Worm (Caenorhabditis elegans): Measurements from ENCODE around the gene C02B10.6.
"Not testable (repeated sequence)": the region's sequence is repeated elsewhere in the genome, so short reads cannot be mapped to it uniquely, and the experiment has no call there.

C02B10.6 gene

ce11 chrIV:5062278-5062677 lies 8.4 kb upstream of the C02B10.6 start, which contains the start of gene msp-57:
Gene msp-57 (plus strand): TSS chrIV:5062578.
- not testable (repeated sequence) for TF ChIP-seq nhr-76 (tag; optimal IDR thresholded peaks at IDR 0.05); elt-3 (tag; optimal IDR thresholded peaks at IDR 0.05); sea-2 (GFP tag; optimal IDR thresholded peaks at IDR 0.05)

ce11 chrIV:5063297-5063696 lies 7.4 kb upstream of the C02B10.6 start:
- no peak for TF ChIP-seq mdl-1 (tag; optimal IDR thresholded peaks at IDR 0.05)
- no peak for TF ChIP-seq nhr-28 (tag; optimal IDR thresholded peaks at IDR 0.05)
- no peak for TF ChIP-seq pqm-1 (tag; optimal IDR thresholded peaks at IDR 0.05)
- TF ChIP-seq egl-5 (tag; optimal IDR thresholded peaks at IDR 0.05), result no peak
- TF ChIP-seq nhr-25 (tag; optimal IDR thresholded peaks at IDR 0.05), result peak; percentile 40
- TF ChIP-seq mml-1 (tag; optimal IDR thresholded peaks at IDR 0.05), result no peak
- no peak for TF ChIP-seq zag-1 (tag; optimal IDR thresholded peaks at IDR 0.05)
- TF ChIP-seq ama-1 (optimal IDR thresholded peaks at IDR 0.05), result peak; percentile 22
- no peak for TF ChIP-seq nhr-11 (tag; optimal IDR thresholded peaks at IDR 0.05)
- no peak for TF ChIP-seq hmg-11 (tag; optimal IDR thresholded peaks at IDR 0.05)
- TF ChIP-seq nhr-12 (tag; optimal IDR thresholded peaks at IDR 0.05), result no peak
- peak; percentile 24 for TF ChIP-seq nfya-1 (tag; optimal IDR thresholded peaks at IDR 0.05; ENCODE audit: insufficient read depth)
- no peak for TF ChIP-seq pha-4 (tag; optimal IDR thresholded peaks at IDR 0.05)
- peak; percentile 32 for TF ChIP-seq nhr-23 (tag; optimal IDR thresholded peaks at IDR 0.05)
- TF ChIP-seq snpc-4 (tag; optimal IDR thresholded peaks at IDR 0.05), result peak; percentile 95

ce11 chrIV:5064961-5065360 lies 5.7 kb upstream of the C02B10.6 start, which contains the start of gene msp-53:
Gene msp-53 (minus strand): TSS chrIV:5065061.
- not testable (repeated sequence) for TF ChIP-seq nhr-77 (tag; optimal IDR thresholded peaks at IDR 0.05); ceh-9 (tag; optimal IDR thresholded peaks at IDR 0.05); sea-2 (GFP tag; optimal IDR thresholded peaks at IDR 0.05)

- TF ChIP-seq nhr-43 (tag; optimal IDR thresholded peaks at IDR 0.05; ENCODE audit: poor library complexity, severe bottlenecking); hmg-11 (tag; optimal IDR thresholded peaks at IDR 0.05); tbx-2 (tag; optimal IDR thresholded peaks at IDR 0.05): not testable (repeated sequence)
Measured at ce11 chrIV:5066887-5067286, 3.8 kb upstream of the C02B10.6 start, which contains the start of gene ttbk-2.2. Gene ttbk-2.2 (minus strand): TSS chrIV:5066987.

- not testable (repeated sequence) for TF ChIP-seq daf-12, egl-27, elt-1 (tag; optimal IDR thresholded peaks at IDR 0.05)
Measured at ce11 chrIV:5068541-5068940, 2.2 kb upstream of the C02B10.6 start, which contains the start of the genes R13H9.6 and rmd-6. Gene R13H9.6 (minus strand): TSS chrIV:5068641. Gene rmd-6 (plus strand): TSS chrIV:5068845.

- no peak for TF ChIP-seq R02D3.7 (tag; optimal IDR thresholded peaks at IDR 0.05)
- TF ChIP-seq nhr-25 (tag; optimal IDR thresholded peaks at IDR 0.05), result peak; percentile 15
Measured at ce11 chrIV:5073836-5074235, 3.1 kb downstream of the C02B10.6 start.

- TF ChIP-seq lsy-12 (tag; optimal IDR thresholded peaks at IDR 0.05), result no peak
Measured at ce11 chrIV:5076607-5077006, 5.9 kb downstream of the C02B10.6 start.

- peak; percentile 34 for TF ChIP-seq nhr-25 (tag; optimal IDR thresholded peaks at IDR 0.05)
- no peak for TF ChIP-seq mdl-1 (tag; optimal IDR thresholded peaks at IDR 0.05)
- peak; percentile 15 for TF ChIP-seq hmg-11 (tag; optimal IDR thresholded peaks at IDR 0.05)
- TF ChIP-seq unc-39 (tag; optimal IDR thresholded peaks at IDR 0.05), result no peak
- peak; percentile 38 for TF ChIP-seq pha-4 (tag; optimal IDR thresholded peaks at IDR 0.05)
- TF ChIP-seq nfya-1 (tag; optimal IDR thresholded peaks at IDR 0.05; ENCODE audit: insufficient read depth), result peak; percentile 54
Measured at ce11 chrIV:5077918-5078317, 7.2 kb downstream of the C02B10.6 start.
